Fruit fly (Drosophila melanogaster): ENCODE measurements around the gene CG2116.
A peak's percentile ranks its signal among the peaks of the same experiment; 100 is the strongest.

The CG2116 gene

DNA sequence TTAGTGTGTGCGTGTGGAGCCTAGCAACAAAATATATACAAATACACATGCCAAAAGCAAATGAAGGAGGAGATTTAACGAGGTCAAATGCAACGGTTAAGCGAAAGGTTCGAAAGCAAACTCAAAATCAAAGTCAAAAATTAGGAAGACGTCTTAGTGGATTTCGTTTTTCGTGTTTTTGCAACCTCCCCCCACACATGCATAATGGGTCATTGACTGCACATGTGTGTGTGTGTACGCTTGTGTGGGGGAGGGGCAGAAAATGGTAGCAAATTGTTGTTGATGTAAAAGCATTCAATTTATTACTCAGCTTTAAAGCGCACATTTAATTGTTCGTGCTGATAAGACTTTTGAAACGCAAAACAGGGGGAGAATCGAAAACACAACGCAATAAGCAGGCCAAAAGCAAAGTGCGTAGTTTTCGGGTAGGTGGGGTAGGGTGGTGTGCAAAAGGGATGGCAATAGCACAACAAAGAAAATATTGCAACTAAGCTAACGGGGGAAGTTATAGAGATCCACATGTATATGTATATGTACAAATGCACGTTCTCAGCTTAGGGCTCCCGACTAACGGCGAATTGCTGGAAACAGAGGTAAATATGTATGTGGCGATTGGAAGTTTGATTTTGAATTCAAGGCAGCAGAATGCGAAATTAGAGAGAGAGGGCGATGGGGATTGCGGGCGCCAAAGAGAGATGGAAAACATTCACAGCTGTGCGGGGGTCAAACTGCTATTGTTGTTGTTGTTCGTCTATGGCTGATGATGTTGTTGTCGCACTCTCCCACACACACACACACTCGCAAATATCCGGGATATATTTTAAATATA lies 36.5 kb upstream of the CG2116 start (continued):
- TF ChIP-seq hth (optimal IDR thresholded peaks at IDR 0.05) (no peak), dimm (GFP tag; IDR thresholded peaks at IDR 0.05) (no peak), CG15479 (GFP tag; optimal IDR thresholded peaks at IDR 0.05) (no peak), dysf (GFP tag; IDR thresholded peaks at IDR 0.05) (no peak), H15 (GFP tag; IDR thresholded peaks at IDR 0.05) (no peak), yki (optimal IDR thresholded peaks at IDR 0.05) (no peak), CG11093 (GFP tag; IDR thresholded peaks at IDR 0.05) (no peak), CG11560 (tag; IDR thresholded peaks at IDR 0.05) (no peak), CG2875 (GFP tag; optimal IDR thresholded peaks at IDR 0.05) (no peak), B-H1 (GFP tag; IDR thresholded peaks at IDR 0.05) (no peak), GATAe (GFP tag; conservative IDR thresholded peaks at IDR 0.05) (no peak), Sry-β (GFP tag; optimal IDR thresholded peaks at IDR 0.05) (no peak), sc (optimal IDR thresholded peaks at IDR 0.05) (no peak), sc (GFP tag; optimal IDR thresholded peaks at IDR 0.05) (no peak), CG9727 (GFP tag; optimal IDR thresholded peaks at IDR 0.05) (no peak), corto (GFP tag; optimal IDR thresholded peaks at IDR 0.05) (no peak), CG13296 (GFP tag; optimal IDR thresholded peaks at IDR 0.05) (no peak), CG9932 (GFP tag; IDR thresholded peaks at IDR 0.05) (0 out of 2 replicates have a peak, but pooled peaks have one; percentile 16), tin (GFP tag; optimal IDR thresholded peaks at IDR 0.05) (no peak), CG4820 (GFP tag; optimal IDR thresholded peaks at IDR 0.05) (no peak), Fer1 (GFP tag; optimal IDR thresholded peaks at IDR 0.05) (no peak), CG10321 (GFP tag; IDR thresholded peaks at IDR 0.05) (peak; percentile 75), Atf6 (GFP tag; IDR thresholded peaks at IDR 0.05) (0 out of 2 replicates have a peak, but pooled peaks have one; percentile 23), CG10147 (GFP tag; optimal IDR thresholded peaks at IDR 0.05) (no peak), gcm2 (GFP tag; optimal IDR thresholded peaks at IDR 0.05) (no peak), Elba2 (GFP tag; optimal IDR thresholded peaks at IDR 0.05) (no peak), CG9817 (tag; optimal IDR thresholded peaks at IDR 0.05) (no peak), lbe (GFP tag; optimal IDR thresholded peaks at IDR 0.05) (no peak), Dbx (GFP tag; IDR thresholded peaks at IDR 0.05) (no peak), CG11695 (GFP tag; IDR thresholded peaks at IDR 0.05) (no peak), CG7372 (GFP tag; IDR thresholded peaks at IDR 0.05) (no peak), Xrp1 (GFP tag; IDR thresholded peaks at IDR 0.05) (no peak), kay (GFP tag; optimal IDR thresholded peaks at IDR 0.05) (no peak), HLH54F (GFP tag; optimal IDR thresholded peaks at IDR 0.05) (no peak), wor (GFP tag; IDR thresholded peaks at IDR 0.05) (no peak), CG1647 (GFP tag; optimal IDR thresholded peaks at IDR 0.05) (no peak), Ptx1 (GFP tag; IDR thresholded peaks at IDR 0.05) (no peak), ssp (GFP tag; IDR thresholded peaks at IDR 0.05) (no peak), zf30C (GFP tag; optimal IDR thresholded peaks at IDR 0.05) (no peak), Vsx1 (GFP tag; optimal IDR thresholded peaks at IDR 0.05) (no peak), E2f1 (GFP tag; IDR thresholded peaks at IDR 0.05) (no peak), schlank (tag; optimal IDR thresholded peaks at IDR 0.05) (no peak), CG3726 (GFP tag; IDR thresholded peaks at IDR 0.05) (no peak), nom (GFP tag; optimal IDR thresholded peaks at IDR 0.05) (peak; percentile 1), peb (GFP tag; IDR thresholded peaks at IDR 0.05) (no peak), kni (GFP tag; optimal IDR thresholded peaks at IDR 0.05) (peak; percentile 21), CG4730 (GFP tag; IDR thresholded peaks at IDR 0.05) (no peak), Fer2 (tag; optimal IDR thresholded peaks at IDR 0.05) (no peak), CG10543 (GFP tag; optimal IDR thresholded peaks at IDR 0.05) (peak; percentile 57), CG2116 (GFP tag; optimal IDR thresholded peaks at IDR 0.05) (no peak)
